Fruit fly (Drosophila melanogaster) whole organism, embryonic: ENCODE data around the gene Cdc5.

Experiments
- B-H2 ChIP-seq: fragments of 200-800 bp; sonication (Bioruptor generic); optimal IDR thresholded peaks from 2 replicates; lab custom pipeline; 2018; ENCODE audit warnings: missing biosample characterization, mild to moderate bottlenecking, missing genetic modification characterization
- Bdp1 ChIP-seq: fragments of 200-800 bp; sonication (Bioruptor generic); optimal IDR thresholded peaks from 3 replicates; lab custom pipeline; 2016; ENCODE audit warnings: missing biosample characterization, missing genetic modification characterization
- C15 ChIP-seq: fragments of 200-800 bp; sonication (Bioruptor generic); IDR thresholded peaks from 3 replicates; pipeline ENCODE4 v1.3.6; 2022; ENCODE audit warnings: missing biosample characterization, missing genetic modification characterization
- CG10959 ChIP-seq: fragments of 200-800 bp; sonication (Bioruptor generic); IDR thresholded peaks from 2 replicates; pipeline ENCODE4 v1.3.6; 2022; ENCODE audit warnings: missing biosample characterization, missing genetic modification characterization
- CG12391 ChIP-seq: fragments of 200-800 bp; sonication (Bioruptor generic); optimal IDR thresholded peaks from 3 replicates; lab custom pipeline; 2018; ENCODE audit warnings: missing biosample characterization, mild to moderate bottlenecking, missing genetic modification characterization, moderate library complexity
- CG15269 ChIP-seq: fragments of 200-800 bp; sonication (Bioruptor generic); optimal IDR thresholded peaks from 2 replicates; lab custom pipeline; 2018; ENCODE audit warnings: missing biosample characterization, mild to moderate bottlenecking, missing genetic modification characterization, moderate library complexity
- CG18619 ChIP-seq: fragments of 200-800 bp; sonication (Bioruptor generic); optimal IDR thresholded peaks from 3 replicates; lab custom pipeline; 2017; ENCODE audit warnings: missing biosample characterization, mild to moderate bottlenecking, missing genetic modification characterization
- CG2678 ChIP-seq: fragments of 200-800 bp; sonication (Bioruptor generic); optimal IDR thresholded peaks from 3 replicates; lab custom pipeline; 2019; ENCODE audit warnings: missing biosample characterization, mild to moderate bottlenecking, missing genetic modification characterization, moderate library complexity
- CG30020 ChIP-seq: fragments of 200-800 bp; optimal IDR thresholded peaks from 2 replicates; lab custom pipeline; 2019; ENCODE audit warnings: missing biosample characterization, mild to moderate bottlenecking, missing genetic modification characterization, moderate library complexity
- CG3995 ChIP-seq: fragments of 200-800 bp; sonication (Bioruptor generic); optimal IDR thresholded peaks from 3 replicates; lab custom pipeline; 2016; ENCODE audit warnings: missing biosample characterization, missing genetic modification characterization
- CG4328 ChIP-seq: fragments of 200-800 bp; sonication (Bioruptor generic); optimal IDR thresholded peaks from 3 replicates; lab custom pipeline; 2017; ENCODE audit warnings: missing biosample characterization, missing genetic modification reagents, missing genetic modification characterization
- CG4820 ChIP-seq: fragments of 200-800 bp; sonication (Bioruptor generic); optimal IDR thresholded peaks from 3 replicates; lab custom pipeline; 2016; ENCODE audit warnings: missing biosample characterization, missing genetic modification characterization
- CG6272 ChIP-seq: fragments of 200-800 bp; sonication (Bioruptor generic); IDR thresholded peaks from 2 replicates; pipeline ENCODE4 v1.3.6; 2022; ENCODE audit warnings: missing biosample characterization, missing genetic modification characterization
- CG7928 ChIP-seq: fragments of 200-800 bp; sonication (Bioruptor generic); optimal IDR thresholded peaks from 2 replicates; lab custom pipeline; 2017; ENCODE audit warnings: missing biosample characterization, mild to moderate bottlenecking, missing genetic modification characterization
- CG8388 ChIP-seq: fragments of 200-800 bp; sonication (Bioruptor generic); optimal IDR thresholded peaks from 2 replicates; lab custom pipeline; 2019; ENCODE audit warnings: missing biosample characterization, mild to moderate bottlenecking, missing genetic modification characterization, moderate library complexity
- D19A ChIP-seq: fragments of 200-800 bp; optimal IDR thresholded peaks from 3 replicates; lab custom pipeline; 2019; ENCODE audit warnings: missing biosample characterization, mild to moderate bottlenecking, missing genetic modification characterization, moderate library complexity
- Fer2 ChIP-seq: fragments of 200-800 bp; sonication (Bioruptor generic); optimal IDR thresholded peaks from 2 replicates; lab custom pipeline; 2018; ENCODE audit warnings: missing biosample characterization, mild to moderate bottlenecking, missing genetic modification characterization, moderate library complexity
- Hmx ChIP-seq: fragments of 200-800 bp; sonication (Bioruptor generic); optimal IDR thresholded peaks from 2 replicates; lab custom pipeline; 2016; ENCODE audit warnings: missing biosample characterization, missing genetic modification characterization
- Kr ChIP-seq: fragments of 200-800 bp; sonication (Bioruptor generic); optimal IDR thresholded peaks from 2 replicates; lab custom pipeline; 2017; ENCODE audit warnings: missing biosample characterization, mild to moderate bottlenecking, missing genetic modification characterization
- Mad ChIP-seq: fragments of 200-800 bp; sonication (Bioruptor generic); optimal IDR thresholded peaks from 2 replicates; lab custom pipeline; 2016; ENCODE audit warnings: missing biosample characterization, missing genetic modification characterization
- Meics ChIP-seq: fragments of 200-800 bp; sonication (Bioruptor generic); optimal IDR thresholded peaks from 2 replicates; lab custom pipeline; 2017; ENCODE audit warnings: missing biosample characterization, mild to moderate bottlenecking, missing genetic modification characterization
- NC2β ChIP-seq: fragments of 200-800 bp; sonication (Bioruptor generic); optimal IDR thresholded peaks from 2 replicates; lab custom pipeline; 2016; ENCODE audit warnings: missing biosample characterization, missing genetic modification characterization
- Nf-YB ChIP-seq: fragments of 200-800 bp; sonication (Bioruptor generic); optimal IDR thresholded peaks from 3 replicates; lab custom pipeline; 2019; ENCODE audit warnings: missing biosample characterization, mild to moderate bottlenecking, missing genetic modification characterization, moderate library complexity
- Nf-YC ChIP-seq: fragments of 200-800 bp; optimal IDR thresholded peaks from 3 replicates; lab custom pipeline; 2019; ENCODE audit warnings: missing biosample characterization, mild to moderate bottlenecking, missing genetic modification characterization, moderate library complexity
- Sry-δ ChIP-seq: fragments of 200-800 bp; sonication (Bioruptor generic); optimal IDR thresholded peaks from 2 replicates; lab custom pipeline; 2016; ENCODE audit warnings: missing biosample characterization, missing genetic modification characterization
- Stat92E ChIP-seq, 3 experiments: fragments of >200 bp in 2 of 3; fragments of 200-800 bp in 1 of 3; sonication (Bioruptor generic) in 1 of 3; optimal IDR thresholded peaks; 2 replicates each; lab custom pipeline; 2017 to 2019; ENCODE audit warnings: missing biosample characterization in 3 of 3, missing genetic modification characterization in 3 of 3, mild to moderate bottlenecking in 1 of 3, moderate library complexity in 1 of 3
- TFAM ChIP-seq: fragments of 200-800 bp; sonication (Bioruptor generic); optimal IDR thresholded peaks from 2 replicates; lab custom pipeline; 2017; ENCODE audit warnings: missing biosample characterization, missing genetic modification characterization, inconsistent platforms
- bab2 ChIP-seq: fragments of 200-800 bp; sonication (Bioruptor generic); optimal IDR thresholded peaks from 2 replicates; lab custom pipeline; 2016; ENCODE audit warnings: missing biosample characterization, missing genetic modification characterization
- btn ChIP-seq: fragments of 200-800 bp; sonication (Bioruptor generic); optimal IDR thresholded peaks from 2 replicates; lab custom pipeline; 2016; ENCODE audit warnings: missing biosample characterization, missing genetic modification characterization
- cas ChIP-seq: fragments of 200-800 bp; sonication (Bioruptor generic); IDR thresholded peaks from 2 replicates; pipeline ENCODE4 v1.3.6; 2022; ENCODE audit warnings: missing biosample characterization, missing genetic modification characterization
- cg ChIP-seq: fragments of 200-800 bp; sonication (Bioruptor generic); optimal IDR thresholded peaks from 3 replicates; lab custom pipeline; 2019; ENCODE audit warnings: missing biosample characterization, mild to moderate bottlenecking, missing genetic modification characterization, moderate library complexity
- crc ChIP-seq: fragments of 200-800 bp; sonication (Bioruptor generic); optimal IDR thresholded peaks from 2 replicates; lab custom pipeline; 2016; ENCODE audit warnings: missing biosample characterization, missing genetic modification characterization
- dm ChIP-seq: fragments of 200-800 bp; sonication (Bioruptor generic); optimal IDR thresholded peaks from 3 replicates; lab custom pipeline; 2016; ENCODE audit warnings: missing biosample characterization, missing genetic modification characterization
- en ChIP-seq: fragments of 200-800 bp; sonication (Bioruptor generic); optimal IDR thresholded peaks from 2 replicates; lab custom pipeline; 2016; ENCODE audit warnings: missing biosample characterization, missing genetic modification characterization
- gcm ChIP-seq: fragments of 200-800 bp; sonication (Bioruptor generic); optimal IDR thresholded peaks from 2 replicates; lab custom pipeline; 2019; ENCODE audit warnings: missing biosample characterization, mild to moderate bottlenecking, missing genetic modification characterization, moderate library complexity
- gem ChIP-seq: fragments of 200-800 bp; sonication (Bioruptor generic); optimal IDR thresholded peaks from 2 replicates; lab custom pipeline; 2019; ENCODE audit warnings: missing biosample characterization, mild to moderate bottlenecking, missing genetic modification characterization, moderate library complexity
- gfzf ChIP-seq: fragments of 200-800 bp; sonication (Bioruptor generic); optimal IDR thresholded peaks from 2 replicates; lab custom pipeline; 2016; ENCODE audit warnings: missing biosample characterization, mild to moderate bottlenecking, missing genetic modification characterization, moderate library complexity
- gsb-n ChIP-seq: fragments of 200-800 bp; sonication (Bioruptor generic); optimal IDR thresholded peaks from 3 replicates; lab custom pipeline; 2018; ENCODE audit warnings: missing biosample characterization, mild to moderate bottlenecking, missing genetic modification characterization
- ham ChIP-seq: fragments of 200-800 bp; sonication (Bioruptor generic); IDR thresholded peaks from 2 replicates; pipeline ENCODE4 v1.3.6; 2022; ENCODE audit warnings: missing biosample characterization, missing genetic modification characterization
- hkb ChIP-seq, 2 experiments: fragments of 200-800 bp in 1 of 2; fragments of >200 bp in 1 of 2; sonication (Bioruptor generic) in 1 of 2; IDR thresholded peaks in 1 of 2; optimal IDR thresholded peaks in 1 of 2; 2 replicates each; pipeline versions ENCODE4 v1.3.6 to Lab custom; 2017 to 2022; ENCODE audit warnings: missing biosample characterization in 1 of 2, missing genetic modification characterization in 1 of 2
- insv ChIP-seq, 2 experiments: fragments of 200-800 bp; sonication (Bioruptor generic); optimal IDR thresholded peaks; 3 replicates each; lab custom pipeline; 2016 to 2018; ENCODE audit warnings: missing biosample characterization in 2 of 2, missing genetic modification characterization in 2 of 2
- lov ChIP-seq, 2 experiments: fragments of 200-800 bp in 1 of 2; fragments of >200 bp in 1 of 2; sonication (Bioruptor generic) in 1 of 2; IDR thresholded peaks in 1 of 2; optimal IDR thresholded peaks in 1 of 2; 2 replicates in 1 of 2; 3 replicates in 1 of 2; pipeline versions ENCODE4 v1.3.6 to Lab custom; 2017 to 2022; ENCODE audit warnings: missing biosample characterization in 1 of 2, missing genetic modification characterization in 1 of 2
- nau ChIP-seq: fragments of 200-800 bp; sonication (Bioruptor generic); optimal IDR thresholded peaks from 3 replicates; lab custom pipeline; 2017; ENCODE audit warnings: missing biosample characterization, mild to moderate bottlenecking, missing genetic modification characterization, missing genetic modification reagents
- pita ChIP-seq: fragments of 200-800 bp; sonication (Bioruptor generic); optimal IDR thresholded peaks from 2 replicates; lab custom pipeline; 2017; ENCODE audit warnings: missing biosample characterization, mild to moderate bottlenecking, missing genetic modification characterization
- rib ChIP-seq: fragments of 200-800 bp; sonication (Bioruptor generic); IDR thresholded peaks from 2 replicates; pipeline ENCODE4 v1.3.6; 2022; ENCODE audit warnings: missing biosample characterization, missing genetic modification characterization
- ro ChIP-seq: fragments of 200-800 bp; sonication (Bioruptor generic); IDR thresholded peaks from 2 replicates; pipeline ENCODE4 v1.3.6; 2022; ENCODE audit warnings: missing biosample characterization, missing genetic modification characterization
- sqz ChIP-seq: fragments of 200-800 bp; sonication (Bioruptor generic); optimal IDR thresholded peaks from 3 replicates; lab custom pipeline; 2018; ENCODE audit warnings: missing biosample characterization, mild to moderate bottlenecking, missing genetic modification characterization
- sr ChIP-seq: fragments of 200-800 bp; sonication (Bioruptor generic); IDR thresholded peaks from 3 replicates; pipeline ENCODE4 v1.3.6; 2022; ENCODE audit warnings: missing biosample characterization, missing genetic modification characterization
- trh ChIP-seq: fragments of 200-800 bp; sonication (Bioruptor generic); optimal IDR thresholded peaks from 2 replicates; lab custom pipeline; 2016; ENCODE audit warnings: missing biosample characterization, missing genetic modification characterization
- tup ChIP-seq: fragments of 200-800 bp; sonication (Bioruptor generic); optimal IDR thresholded peaks from 2 replicates; lab custom pipeline; 2016; ENCODE audit warnings: missing biosample characterization, mild to moderate bottlenecking, missing genetic modification characterization, moderate library complexity
- zf30C ChIP-seq: fragments of 200-800 bp; sonication (Bioruptor generic); optimal IDR thresholded peaks from 3 replicates; lab custom pipeline; 2018; ENCODE audit warnings: missing biosample characterization, mild to moderate bottlenecking, missing genetic modification characterization

The Cdc5 gene

dm6 chr3L:371228-371627 is 10.0 kb upstream of the Cdc5 start:
- TF ChIP-seq insv (GFP tag; optimal IDR thresholded peaks at IDR 0.05; lab: Kevin White, UChicago) (no peak), D19A (tag; lab: Kevin White, UChicago) (no peak), Bdp1 (GFP tag; lab: Kevin White, UChicago) (no peak), Fer2 (tag; lab: Kevin White, UChicago) (no peak), Sry-δ (no peak), rib (GFP tag; lab: Robert Waterston, UW) (no peak), CG4328 (GFP tag; lab: Kevin White, UChicago) (no peak), CG3995 (GFP tag; lab: Kevin White, UChicago) (no peak), ham (GFP tag; lab: Robert Waterston, UW) (no peak), zf30C (GFP tag; lab: Kevin White, UChicago) (peak; percentile 11), cas (GFP tag; lab: Robert Waterston, UW) (no peak), CG8388 (GFP tag; lab: Kevin White, UChicago) (no peak), Mad (no peak), dm (GFP tag; lab: Kevin White, UChicago) (no peak), trh (no peak), sqz (GFP tag; lab: Kevin White, UChicago) (no peak), bab2 (GFP tag; lab: Kevin White, UChicago) (no peak), pita (no peak), Nf-YB (GFP tag; lab: Kevin White, UChicago) (peak; percentile 94), nau (GFP tag; lab: Kevin White, UChicago) (no peak), NC2β (GFP tag; lab: Kevin White, UChicago) (no peak), gsb-n (tag; lab: Kevin White, UChicago) (no peak), btn (GFP tag; lab: Kevin White, UChicago) (no peak), sr (GFP tag; lab: Robert Waterston, UW) (peak; percentile 64; the same call in 1 of the 3 replicates), hkb (optimal IDR thresholded peaks at IDR 0.05; lab: Kevin White, UChicago) (no peak), hkb (GFP tag; IDR thresholded peaks at IDR 0.05; lab: Robert Waterston, UW) (no peak), TFAM (GFP tag; lab: Kevin White, UChicago) (no peak), gem (tag; lab: Kevin White, UChicago) (no peak), CG6272 (GFP tag; lab: Robert Waterston, UW) (no peak), tup (GFP tag; lab: Kevin White, UChicago) (no peak), B-H2 (no peak), CG2678 (tag; lab: Kevin White, UChicago) (no peak), CG4820 (GFP tag; lab: Kevin White, UChicago) (no peak), lov (optimal IDR thresholded peaks at IDR 0.05; lab: Kevin White, UChicago) (no peak), lov (GFP tag; IDR thresholded peaks at IDR 0.05; lab: Robert Waterston, UW) (no peak), gcm (GFP tag; lab: Kevin White, UChicago) (peak; percentile 85), ro (GFP tag; lab: Robert Waterston, UW) (no peak), Stat92E (GFP tag; optimal IDR thresholded peaks at IDR 0.05; lab: Kevin White, UChicago) (no peak), en (GFP tag; lab: Kevin White, UChicago) (no peak), C15 (GFP tag; lab: Robert Waterston, UW) (no peak), crc (GFP tag; lab: Kevin White, UChicago) (no peak), gfzf (no peak), CG15269 (tag; lab: Kevin White, UChicago) (no peak), CG30020 (tag; lab: Kevin White, UChicago) (no peak), cg (GFP tag; lab: Kevin White, UChicago) (peak; percentile 6), Hmx (no peak), Nf-YC (peak; percentile 87), Meics (GFP tag; lab: Kevin White, UChicago) (no peak), CG10959 (GFP tag; lab: Robert Waterston, UW) (no peak), CG7928 (no peak), CG12391 (no peak), CG18619 (no peak), Kr (GFP tag; lab: Kevin White, UChicago) (no peak)
